Fruit fly (Drosophila melanogaster): ENCODE data around the gene Nbr.

Nbr gene

dm6 chr2L:21156156-21157040 is 6.5 kb downstream of the Nbr start, which contains the start of the genes Mpp6 and E2f2 (continued):
- TF ChIP-seq peb (GFP tag; IDR thresholded peaks at IDR 0.05) (no peak), Elba2 (GFP tag; optimal IDR thresholded peaks at IDR 0.05) (no peak), fd64A (GFP tag; optimal IDR thresholded peaks at IDR 0.05) (no peak), Stat92E (GFP tag; optimal IDR thresholded peaks at IDR 0.05) (no peak), CG14860 (GFP tag; IDR thresholded peaks at IDR 0.05; ENCODE audit: partially characterized antibody) (0 out of 3 replicates have a peak, but pooled peaks have one; percentile 50), CG34422 (GFP tag; IDR thresholded peaks at IDR 0.05) (no peak), CG9932 (GFP tag; IDR thresholded peaks at IDR 0.05) (peak; percentile 91), CG7357 (GFP tag; IDR thresholded peaks at IDR 0.05) (no peak), Chrac-16 (GFP tag; optimal IDR thresholded peaks at IDR 0.05) (no peak), CG14710 (tag; optimal IDR thresholded peaks at IDR 0.05) (peak; percentile 56), CG3163 (GFP tag; optimal IDR thresholded peaks at IDR 0.05) (no peak), CG4707 (GFP tag; optimal IDR thresholded peaks at IDR 0.05) (no peak), CG8478 (optimal IDR thresholded peaks at IDR 0.05) (no peak), Deaf1 (tag; optimal IDR thresholded peaks at IDR 0.05) (no peak), Tbp (GFP tag; optimal IDR thresholded peaks at IDR 0.05) (peak; percentile 1), CG11085 (GFP tag; IDR thresholded peaks at IDR 0.05) (peak; percentile 84), dimm (GFP tag; IDR thresholded peaks at IDR 0.05) (no peak), oc (tag; optimal IDR thresholded peaks at IDR 0.05) (no peak), tx (GFP tag; optimal IDR thresholded peaks at IDR 0.05) (no peak), Lim3 (GFP tag; IDR thresholded peaks at IDR 0.05) (no peak), eyg (GFP tag; optimal IDR thresholded peaks at IDR 0.05) (no peak), CG18476 (GFP tag; optimal IDR thresholded peaks at IDR 0.05) (no peak), pfk (GFP tag; optimal IDR thresholded peaks at IDR 0.05) (no peak), CG2678 (tag; optimal IDR thresholded peaks at IDR 0.05) (no peak), CG10654 (GFP tag; optimal IDR thresholded peaks at IDR 0.05) (no peak), cad (GFP tag; optimal IDR thresholded peaks at IDR 0.05) (no peak), CG12071 (GFP tag; optimal IDR thresholded peaks at IDR 0.05) (no peak), CG17361 (GFP tag; IDR thresholded peaks at IDR 0.05) (peak; percentile 50; the same call in 2 of the 3 replicates), rib (GFP tag; IDR thresholded peaks at IDR 0.05) (no peak), trem (tag; optimal IDR thresholded peaks at IDR 0.05) (peak; percentile 33), gcm (GFP tag; optimal IDR thresholded peaks at IDR 0.05) (no peak), sna (GFP tag; IDR thresholded peaks at IDR 0.05; ENCODE audit: partially characterized antibody) (peak; percentile 63), Oaz (GFP tag; IDR thresholded peaks at IDR 0.05) (no peak), fru (optimal IDR thresholded peaks at IDR 0.05) (no peak), CG5953 (GFP tag; IDR thresholded peaks at IDR 0.05) (no peak), cg (GFP tag; optimal IDR thresholded peaks at IDR 0.05) (no peak), Nf-YC (tag; optimal IDR thresholded peaks at IDR 0.05) (no peak), phol (tag; optimal IDR thresholded peaks at IDR 0.05) (peak; percentile 92), CG12769 (tag; optimal IDR thresholded peaks at IDR 0.05) (no peak), CG12155 (GFP tag; optimal IDR thresholded peaks at IDR 0.05) (peak; percentile 5), prd (optimal IDR thresholded peaks at IDR 0.05) (no peak), prd (GFP tag; IDR thresholded peaks at IDR 0.05) (peak; percentile 54), CG3407 (GFP tag; optimal IDR thresholded peaks at IDR 0.05) (no peak), CG1602 (GFP tag; optimal IDR thresholded peaks at IDR 0.05) (peak; percentile 23), CG14667 (GFP tag; IDR thresholded peaks at IDR 0.05) (no peak), CG11504 (tag; optimal IDR thresholded peaks at IDR 0.05) (peak; percentile 18), gem (tag; optimal IDR thresholded peaks at IDR 0.05) (no peak), row (GFP tag; IDR thresholded peaks at IDR 0.05) (peak; percentile 53), CG15269 (tag; optimal IDR thresholded peaks at IDR 0.05) (no peak), nmo (GFP tag; optimal IDR thresholded peaks at IDR 0.05) (peak; percentile 2)
